Fruit fly (Drosophila melanogaster) whole organism, wandering third instar larva: Measurements from ENCODE around the gene ArgRS.

Experiments
- Abd-B ChIP-seq: fragments of >200 bp; optimal IDR thresholded peaks from 2 replicates; lab custom pipeline; 2017; ENCODE audit warnings: missing biosample characterization, missing genetic modification characterization
- CG9705 ChIP-seq: fragments of 200-800 bp; sonication (Bioruptor generic); optimal IDR thresholded peaks from 2 replicates; lab custom pipeline; 2018; ENCODE audit warnings: missing biosample characterization, mild to moderate bottlenecking, missing genetic modification characterization
- CrebA ChIP-seq: fragments of 200-800 bp; sonication (Bioruptor generic); optimal IDR thresholded peaks from 2 replicates; lab custom pipeline; 2016; ENCODE audit warnings: missing biosample characterization, mild to moderate bottlenecking, missing genetic modification characterization, borderline replicate concordance
- Dfd ChIP-seq: fragments of >200 bp; optimal IDR thresholded peaks from 2 replicates; lab custom pipeline; 2017; ENCODE audit warnings: missing biosample characterization, missing genetic modification characterization
- Dif ChIP-seq: fragments of 200-275, 200-300 bp; sonication (Bioruptor generic); optimal IDR thresholded peaks from 2 replicates; lab custom pipeline; 2018; ENCODE audit warnings: missing biosample characterization, missing genetic modification characterization; ENCODE audit not compliant: partially characterized antibody
- GATAd ChIP-seq: sonication (Bioruptor generic); optimal IDR thresholded peaks from 2 replicates; lab custom pipeline; 2016; ENCODE audit warnings: missing biosample characterization, missing genetic modification characterization
- HLH106 ChIP-seq: fragments of 200-800 bp; optimal IDR thresholded peaks from 3 replicates; lab custom pipeline; 2019; ENCODE audit warnings: missing biosample characterization, mild to moderate bottlenecking, missing genetic modification characterization, moderate library complexity
- Hnf4 ChIP-seq: fragments of 200-800 bp; sonication (Bioruptor generic); optimal IDR thresholded peaks from 2 replicates; lab custom pipeline; 2016; ENCODE audit warnings: missing biosample characterization, mild to moderate bottlenecking, missing genetic modification characterization
- Hr78 ChIP-seq: fragments of >200 bp; optimal IDR thresholded peaks from 2 replicates; lab custom pipeline; 2017; ENCODE audit warnings: missing biosample characterization, missing genetic modification characterization
- Hr83 ChIP-seq: fragments of 200-300 bp; sonication (Bioruptor generic); optimal IDR thresholded peaks from 2 replicates; lab custom pipeline; 2016; ENCODE audit warnings: missing biosample characterization, mild to moderate bottlenecking, missing genetic modification characterization, moderate library complexity; ENCODE audit not compliant: poor library complexity, severe bottlenecking
- Jra ChIP-seq: sonication (Bioruptor generic); optimal IDR thresholded peaks from 2 replicates; lab custom pipeline; 2016; ENCODE audit warnings: missing biosample characterization, missing genetic modification characterization
- Mio ChIP-seq: sonication (Bioruptor generic); optimal IDR thresholded peaks from 2 replicates; lab custom pipeline; 2016; ENCODE audit warnings: missing biosample characterization, missing genetic modification characterization
- Myc ChIP-seq: fragments of >200 bp; optimal IDR thresholded peaks from 2 replicates; lab custom pipeline; 2017
- N ChIP-seq: fragments of >200 bp; optimal IDR thresholded peaks from 2 replicates; lab custom pipeline; 2018; ENCODE audit warnings: missing biosample characterization, missing external identifiers, missing genetic modification characterization
- OdsH ChIP-seq: fragments of 200-800 bp; sonication (Bioruptor generic); optimal IDR thresholded peaks from 2 replicates; lab custom pipeline; 2016; ENCODE audit warnings: missing biosample characterization, mild to moderate bottlenecking, missing genetic modification characterization
- Rel ChIP-seq, 2 experiments: fragments of 200-800 bp; sonication (Bioruptor generic) in 1 of 2; optimal IDR thresholded peaks; 2 replicates in 1 of 2; 3 replicates in 1 of 2; lab custom pipeline; 2016 to 2019; ENCODE audit warnings: mild to moderate bottlenecking in 2 of 2, missing biosample characterization in 2 of 2, missing genetic modification characterization in 2 of 2, moderate library complexity in 1 of 2
- Vsx2 ChIP-seq: fragments of 200-300, 225-300 bp; sonication (Bioruptor generic); optimal IDR thresholded peaks from 2 replicates; lab custom pipeline; 2018; ENCODE audit warnings: missing biosample characterization, missing genetic modification characterization; ENCODE audit not compliant: partially characterized antibody
- brk ChIP-seq: fragments of 200-800 bp; sonication (Bioruptor generic); optimal IDR thresholded peaks from 2 replicates; lab custom pipeline; 2016; ENCODE audit warnings: missing biosample characterization, mild to moderate bottlenecking, missing genetic modification characterization
- dl ChIP-seq, 2 experiments: fragments of 175-275, 200-275 bp in 1 of 2; fragments of 200-275 bp in 1 of 2; sonication (Bioruptor generic); optimal IDR thresholded peaks; lab custom pipeline; 2018; ENCODE audit warnings: mild to moderate bottlenecking in 2 of 2, missing biosample characterization in 2 of 2, missing genetic modification characterization in 2 of 2, moderate library complexity in 2 of 2; ENCODE audit not compliant: partially characterized antibody in 2 of 2, insufficient read depth in 1 of 2
- dmrt93B ChIP-seq: fragments of 200-800 bp; sonication (Bioruptor generic); optimal IDR thresholded peaks from 2 replicates; lab custom pipeline; 2018; ENCODE audit warnings: missing biosample characterization, mild to moderate bottlenecking, missing genetic modification characterization
- foxo ChIP-seq, 2 experiments: fragments of 200-800 bp; sonication (Bioruptor generic); optimal IDR thresholded peaks; 2 replicates in 1 of 2; 3 replicates in 1 of 2; lab custom pipeline; 2016 to 2017; ENCODE audit warnings: missing biosample characterization in 2 of 2, missing genetic modification characterization in 2 of 2
- fru ChIP-seq: fragments of 200-800 bp; sonication (Bioruptor generic); optimal IDR thresholded peaks from 3 replicates; lab custom pipeline; 2016; ENCODE audit warnings: missing biosample characterization, mild to moderate bottlenecking, missing genetic modification characterization
- h ChIP-seq: fragments of 200-800 bp; sonication (Bioruptor generic); optimal IDR thresholded peaks from 3 replicates; lab custom pipeline; 2016; ENCODE audit warnings: missing biosample characterization, mild to moderate bottlenecking, missing genetic modification characterization
- jim ChIP-seq: fragments of 175-275, 200-325 bp; sonication (Bioruptor generic); optimal IDR thresholded peaks from 2 replicates; lab custom pipeline; 2016; ENCODE audit warnings: missing biosample characterization, mild to moderate bottlenecking, missing genetic modification characterization
- lola ChIP-seq: fragments of >200 bp; optimal IDR thresholded peaks from 2 replicates; lab custom pipeline; 2017; ENCODE audit warnings: missing biosample characterization, missing genetic modification characterization
- psq ChIP-seq: fragments of 200-800 bp; sonication (Bioruptor generic); optimal IDR thresholded peaks from 3 replicates; lab custom pipeline; 2017; ENCODE audit warnings: missing biosample characterization, mild to moderate bottlenecking, missing genetic modification characterization, moderate library complexity
- sage ChIP-seq: fragments of 200-800 bp; sonication (Bioruptor generic); optimal IDR thresholded peaks from 2 replicates; lab custom pipeline; 2016; ENCODE audit warnings: missing biosample characterization, mild to moderate bottlenecking, missing genetic modification characterization
- sv ChIP-seq: fragments of 200-800 bp; sonication (Bioruptor generic); optimal IDR thresholded peaks from 3 replicates; lab custom pipeline; 2016; ENCODE audit warnings: missing biosample characterization, missing genetic modification characterization
- usp ChIP-seq: fragments of >200 bp; optimal IDR thresholded peaks from 2 replicates; lab custom pipeline; 2017; ENCODE audit warnings: missing biosample characterization, missing genetic modification characterization
- woc ChIP-seq: sonication (Bioruptor generic); optimal IDR thresholded peaks from 2 replicates; lab custom pipeline; 2016; ENCODE audit warnings: missing biosample characterization, mild to moderate bottlenecking, missing genetic modification characterization

Gene ArgRS

DNA sequence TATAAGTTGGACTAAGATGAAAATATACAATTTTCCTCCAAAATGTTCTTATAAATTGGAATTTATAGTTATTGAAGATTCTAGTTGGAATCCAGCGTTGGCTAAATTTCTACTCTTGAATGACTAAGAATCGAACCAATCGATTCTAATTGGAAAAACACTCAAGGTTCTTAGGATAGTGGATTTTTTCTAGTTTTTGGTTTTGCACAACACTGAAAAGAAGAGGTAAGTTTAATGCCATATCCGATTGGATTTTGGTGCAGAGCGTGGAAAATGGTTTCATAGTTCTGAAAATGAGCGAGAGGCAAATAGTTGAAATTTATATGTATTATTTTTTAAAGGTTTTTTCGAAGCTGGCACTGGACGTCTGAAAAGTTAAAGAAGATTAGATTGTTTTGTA is 31.6 kb upstream of the ArgRS start:
- TF ChIP-seq Rel (GFP tag; optimal IDR thresholded peaks at IDR 0.05; lab: Kevin White, UChicago) (no peak), Rel (tag; optimal IDR thresholded peaks at IDR 0.05; lab: Kevin White, UChicago) (no peak), Jra (no peak), brk (GFP tag; lab: Kevin White, UChicago) (no peak), Vsx2 (no peak), h (GFP tag; lab: Kevin White, UChicago) (no peak), sv (GFP tag; lab: Kevin White, UChicago) (no peak), HLH106 (no peak), psq (GFP tag; lab: Kevin White, UChicago) (no peak), sage (GFP tag; lab: Kevin White, UChicago) (no peak), CG9705 (GFP tag; lab: Kevin White, UChicago) (no peak), Hr78 (GFP tag; lab: Kevin White, UChicago) (no peak), usp (GFP tag; lab: Kevin White, UChicago) (no peak), OdsH (no peak), Dfd (GFP tag; lab: Kevin White, UChicago) (no peak)

DNA sequence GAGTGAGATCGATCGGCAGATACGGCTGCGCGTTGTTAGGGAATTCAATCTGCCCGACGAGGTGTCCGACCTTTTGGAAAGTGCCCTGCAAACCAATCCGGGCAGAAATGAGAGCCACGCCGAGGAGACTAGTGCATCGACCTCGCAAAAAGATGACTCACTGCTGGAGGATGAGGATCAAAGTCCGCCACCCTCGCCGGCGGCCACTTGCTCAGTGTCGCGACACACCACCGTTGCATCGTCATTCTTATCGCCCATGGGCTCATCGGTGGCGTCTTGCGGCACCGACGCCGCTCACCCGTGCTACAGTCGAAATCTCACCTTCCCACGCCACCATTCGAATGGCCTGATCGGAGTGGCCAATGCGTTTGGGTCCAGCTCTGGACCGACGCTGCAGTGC is 30.5 kb upstream of the ArgRS start:
- TF ChIP-seq N (GFP tag; lab: Kevin White, UChicago) (no peak), sage (GFP tag; lab: Kevin White, UChicago) (no peak), Vsx2 (no peak), Hnf4 (no peak), woc (GFP tag; lab: Kevin White, UChicago) (no peak), lola (GFP tag; lab: Kevin White, UChicago) (no peak), dl (GFP tag; optimal IDR thresholded peaks at IDR 0.05; lab: Kevin White, UChicago; ENCODE audit: insufficient read depth in 1 of 2, partially characterized antibody in 2 of 2) (no peak), OdsH (no peak), Dif (GFP tag; lab: Kevin White, UChicago) (no peak), Jra (no peak), jim (GFP tag; lab: Kevin White, UChicago) (no peak)

DNA sequence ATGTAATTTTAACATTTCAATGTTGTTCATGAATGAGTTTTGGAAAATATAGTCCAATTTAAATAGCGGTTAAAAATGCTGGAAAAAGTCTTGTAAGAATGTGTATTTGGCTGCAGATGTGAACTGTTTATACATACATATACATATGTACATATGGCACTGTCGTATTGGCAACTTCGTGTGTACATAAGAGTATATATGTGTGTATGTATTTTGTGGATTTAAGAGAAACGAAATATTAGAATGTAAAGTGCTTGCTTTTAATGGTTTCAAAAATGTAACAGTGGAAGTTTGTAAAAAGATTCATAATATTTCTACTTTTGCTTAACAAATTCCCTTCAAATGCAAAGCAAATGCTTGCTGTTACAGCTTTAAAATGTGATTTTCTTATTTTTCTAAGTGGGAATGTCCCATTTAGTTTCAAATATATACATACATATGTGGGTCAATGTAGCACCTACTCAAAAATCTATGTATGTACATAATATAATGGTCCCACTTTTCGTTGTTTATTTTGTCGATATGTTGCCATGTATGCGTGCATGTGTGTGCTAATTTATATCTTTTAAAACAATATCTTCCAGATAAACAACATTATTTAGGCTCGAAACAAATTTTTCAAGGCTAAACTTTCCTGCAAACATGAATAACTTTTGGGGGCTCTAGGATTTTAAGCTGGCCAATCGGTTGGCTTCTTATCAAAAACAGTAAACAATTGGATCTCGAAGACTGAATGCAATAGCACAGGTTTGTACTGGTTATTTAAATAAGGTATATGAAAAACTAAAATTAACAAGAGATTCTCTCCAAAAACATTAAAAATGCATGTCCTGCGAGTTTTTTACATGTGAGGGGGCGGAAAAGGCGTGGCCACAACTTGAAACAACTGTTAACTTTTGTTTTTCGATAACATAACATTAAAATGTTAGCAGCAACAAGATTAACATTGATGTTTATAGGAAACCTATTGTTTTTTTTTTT is 27.1 kb upstream of the ArgRS start:
- TF ChIP-seq lola (GFP tag; lab: Kevin White, UChicago) (no peak), Dfd (GFP tag; lab: Kevin White, UChicago) (no peak), Jra (peak; percentile 44), brk (GFP tag; lab: Kevin White, UChicago) (no peak), Dif (GFP tag; lab: Kevin White, UChicago) (no peak), GATAd (GFP tag; lab: Kevin White, UChicago) (no peak), N (GFP tag; lab: Kevin White, UChicago) (no peak), OdsH (peak; percentile 27), dmrt93B (GFP tag; lab: Kevin White, UChicago) (no peak), Mio (GFP tag; lab: Kevin White, UChicago) (no peak), HLH106 (no peak), CG9705 (GFP tag; lab: Kevin White, UChicago) (peak; percentile 43), CrebA (no peak), Hr83 (GFP tag; lab: Kevin White, UChicago) (peak; percentile 27), sage (GFP tag; lab: Kevin White, UChicago) (no peak), Myc (lab: Kevin White, UChicago) (no peak), psq (GFP tag; lab: Kevin White, UChicago) (peak; percentile 21), usp (GFP tag; lab: Kevin White, UChicago) (no peak), sv (GFP tag; lab: Kevin White, UChicago) (peak; percentile 23), Abd-B (no peak), Hnf4 (no peak)

DNA sequence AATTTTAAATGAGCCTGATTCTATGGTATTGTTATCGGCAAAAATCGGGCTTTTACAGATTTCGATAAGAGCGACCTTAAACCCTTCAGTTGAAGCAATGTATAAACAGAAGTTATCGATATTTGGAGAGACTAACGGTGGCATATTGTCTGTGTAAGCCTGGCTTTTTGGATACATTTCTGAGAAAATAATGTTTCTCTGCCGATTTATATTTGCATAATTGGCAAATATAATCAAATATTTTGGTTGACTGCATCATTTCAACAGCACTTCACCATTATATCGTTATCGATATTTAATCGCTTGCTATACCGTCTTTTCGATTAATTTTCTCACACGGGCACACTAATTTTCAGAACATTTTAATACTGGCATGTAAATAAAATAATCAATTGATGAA is 25.9 kb upstream of the ArgRS start, which contains the start of gene CG16952:
Gene CG16952 (plus strand): TSS at position 341 of the 400 bp plus-strand sequence.
- TF ChIP-seq brk (GFP tag; lab: Kevin White, UChicago) (no peak), foxo (GFP tag; optimal IDR thresholded peaks at IDR 0.05; lab: Kevin White, UChicago) (peak in 1 of 2 experiments; percentile 9), fru (GFP tag; lab: Kevin White, UChicago) (peak; percentile 2), Hnf4 (no peak), N (GFP tag; lab: Kevin White, UChicago) (peak; percentile 65), Rel (GFP tag; optimal IDR thresholded peaks at IDR 0.05; lab: Kevin White, UChicago) (no peak), Rel (tag; optimal IDR thresholded peaks at IDR 0.05; lab: Kevin White, UChicago) (peak; percentile 19)
- TF ChIP-seq, all 38 proteins: peak for 4
